Worm (Caenorhabditis elegans): ENCODE results near the gene slrp-1.

DNA sequence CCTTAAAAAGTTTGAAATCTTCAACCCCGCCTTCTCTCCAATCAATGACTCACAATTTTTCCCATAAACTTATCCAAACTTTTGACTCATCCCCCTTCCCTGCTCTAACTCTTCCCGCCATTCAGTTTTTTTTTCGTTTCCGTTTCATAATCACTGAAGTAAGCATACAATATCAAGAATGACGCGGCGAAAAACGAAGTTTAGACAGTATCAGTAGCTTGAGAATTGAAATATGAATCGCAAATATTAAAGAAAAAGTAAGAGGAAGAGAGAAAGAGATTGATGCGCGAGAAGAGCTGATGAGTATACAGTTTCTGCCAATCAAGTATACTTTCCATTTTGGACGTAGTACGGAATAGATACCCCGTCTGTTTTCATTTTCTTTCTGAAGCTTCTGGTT lies 11.8 kb downstream of the slrp-1 start:
- no peak for TF ChIP-seq ztf-29 (GFP tag; IDR thresholded peaks at IDR 0.05)
- TF ChIP-seq T22C8.4 (GFP tag; IDR thresholded peaks at IDR 0.05), result no peak
- TF ChIP-seq cog-1 (tag; optimal IDR thresholded peaks at IDR 0.05), result no peak
- no peak for TF ChIP-seq ref-1 (GFP tag; conservative IDR thresholded peaks at IDR 0.05)
- no peak for TF ChIP-seq med-1 (GFP tag; optimal IDR thresholded peaks at IDR 0.05; ENCODE audit: insufficient read depth)
- no peak for TF ChIP-seq flt-1 (GFP tag; IDR thresholded peaks at IDR 0.05)
- TF ChIP-seq ztf-23 (GFP tag; IDR thresholded peaks at IDR 0.05), result no peak

Data from whole organism, midembryonic.